Fruit fly (Drosophila melanogaster) whole organism, embryonic: ENCODE data around the gene Ctl1.

ENCODE experiments used
- CG13287 ChIP-seq: fragments of 200-800 bp; sonication (Bioruptor generic); IDR thresholded peaks from 2 replicates; pipeline ENCODE4 v1.3.6; 2022; ENCODE audit warnings: missing biosample characterization, missing genetic modification characterization; ENCODE audit not compliant: partially characterized antibody
- CG13624 ChIP-seq: fragments of 200-800 bp; sonication (Bioruptor generic); optimal IDR thresholded peaks from 2 replicates; lab custom pipeline; 2016; ENCODE audit warnings: missing biosample characterization, missing genetic modification characterization
- CG1647 ChIP-seq: fragments of 200-800 bp; sonication (Bioruptor generic); optimal IDR thresholded peaks from 3 replicates; lab custom pipeline; 2016; ENCODE audit warnings: missing biosample characterization, missing genetic modification characterization
- CG18011 ChIP-seq: fragments of 200-800 bp; sonication (Bioruptor generic); optimal IDR thresholded peaks from 2 replicates; lab custom pipeline; 2017; ENCODE audit warnings: missing biosample characterization, missing genetic modification characterization, mild to moderate bottlenecking, moderate library complexity, missing genotype
- CG3995 ChIP-seq: fragments of 200-800 bp; sonication (Bioruptor generic); optimal IDR thresholded peaks from 3 replicates; lab custom pipeline; 2016; ENCODE audit warnings: missing biosample characterization, missing genetic modification characterization
- CG4282 ChIP-seq: fragments of 200-800 bp; sonication (Bioruptor generic); optimal IDR thresholded peaks from 2 replicates; lab custom pipeline; 2016; ENCODE audit warnings: missing biosample characterization, missing genetic modification characterization
- CG8290 ChIP-seq, 3 experiments: fragments of 200-800 bp; sonication (Bioruptor generic); optimal IDR thresholded peaks; 2 replicates each; lab custom pipeline; 2016 to 2019; ENCODE audit warnings: missing biosample characterization in 3 of 3, missing genetic modification characterization in 3 of 3, mild to moderate bottlenecking in 2 of 3, moderate library complexity in 1 of 3
- CG8944 ChIP-seq: fragments of 200-800 bp; sonication (Bioruptor generic); optimal IDR thresholded peaks from 3 replicates; lab custom pipeline; 2016; ENCODE audit warnings: missing biosample characterization, missing genetic modification characterization
- Drgx ChIP-seq: fragments of 200-800 bp; sonication (Bioruptor generic); IDR thresholded peaks from 2 replicates; pipeline ENCODE4 v1.3.6; 2022; ENCODE audit warnings: missing biosample characterization, missing genetic modification characterization
- HLH54F ChIP-seq: fragments of 200-800 bp; sonication (Bioruptor generic); optimal IDR thresholded peaks from 3 replicates; lab custom pipeline; 2016; ENCODE audit warnings: missing biosample characterization, missing genetic modification characterization
- Nf-YB ChIP-seq: fragments of 200-800 bp; sonication (Bioruptor generic); optimal IDR thresholded peaks from 3 replicates; lab custom pipeline; 2019; ENCODE audit warnings: missing biosample characterization, mild to moderate bottlenecking, missing genetic modification characterization, moderate library complexity
- luna ChIP-seq: fragments of 200-800 bp; sonication (Bioruptor generic); optimal IDR thresholded peaks from 2 replicates; lab custom pipeline; 2016; ENCODE audit warnings: missing biosample characterization, missing genetic modification characterization
- nmo ChIP-seq: fragments of 200-800 bp; sonication (Bioruptor generic); optimal IDR thresholded peaks from 2 replicates; lab custom pipeline; 2018; ENCODE audit warnings: missing biosample characterization, mild to moderate bottlenecking, missing genetic modification characterization, moderate library complexity

DNA sequence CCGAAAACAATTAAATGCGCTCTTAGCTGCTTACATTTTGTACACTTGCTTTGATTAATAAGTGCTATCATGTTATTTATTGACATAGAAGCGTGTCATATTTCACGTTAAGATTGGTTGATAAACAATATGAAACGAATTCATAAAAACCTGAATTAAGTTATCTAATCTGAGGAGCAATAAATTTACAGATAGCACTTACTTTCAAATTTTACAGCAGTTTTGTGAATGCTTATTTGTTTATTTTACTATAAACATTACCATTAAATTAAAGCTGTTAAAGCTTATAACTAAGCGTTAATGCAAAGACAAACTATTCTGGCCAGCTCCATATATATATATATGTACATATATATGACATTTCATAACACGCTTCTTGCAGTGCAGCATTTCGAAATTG is 24.3 kb downstream of the Ctl1 start:
- no peak for TF ChIP-seq CG1647 (GFP tag; lab: Kevin White, UChicago)
- TF ChIP-seq CG8290 (GFP tag; optimal IDR thresholded peaks at IDR 0.05; lab: Kevin White, UChicago), result no peak
- TF ChIP-seq CG8290 (tag; optimal IDR thresholded peaks at IDR 0.05; lab: Kevin White, UChicago), result no peak
- TF ChIP-seq CG3995, result no peak
- no peak for TF ChIP-seq CG13287 (GFP tag; lab: Robert Waterston, UW)
- no peak for TF ChIP-seq nmo (GFP tag; lab: Kevin White, UChicago)
- TF ChIP-seq HLH54F (GFP tag; lab: Kevin White, UChicago), result no peak
- TF ChIP-seq Drgx (GFP tag; lab: Robert Waterston, UW), result no peak
- no peak for TF ChIP-seq luna (GFP tag; lab: Kevin White, UChicago)
- TF ChIP-seq Nf-YB (GFP tag; lab: Kevin White, UChicago), result no peak
- no peak for TF ChIP-seq CG4282 (GFP tag; lab: Kevin White, UChicago)
- no peak for TF ChIP-seq CG8944 (GFP tag; lab: Kevin White, UChicago)
- TF ChIP-seq CG18011 (GFP tag; lab: Kevin White, UChicago), result no peak
- no peak for TF ChIP-seq CG13624 (GFP tag; lab: Kevin White, UChicago)
